Worm (Caenorhabditis elegans) whole organism, midembryonic: Measurements from ENCODE around the gene ncs-3.

Source experiments
- T22C8.4 ChIP-seq: fragments of 200-800 bp; sonication (Bioruptor generic); IDR thresholded peaks from 2 replicates; pipeline ENCODE4 v1.3.6; 2022; ENCODE audit warnings: missing genetic modification characterization, missing compliant biosample characterization
- cog-1 ChIP-seq: sonication (generic microtip); optimal IDR thresholded peaks from 2 replicates; lab custom pipeline; 2016; ENCODE audit warnings: missing genetic modification characterization, missing compliant biosample characterization
- flt-1 ChIP-seq: fragments of 200-800 bp; sonication (Bioruptor generic); IDR thresholded peaks from 2 replicates; pipeline ENCODE4 v1.3.6; 2022; ENCODE audit warnings: missing genetic modification characterization, missing compliant biosample characterization
- klf-2 ChIP-seq: fragments of 200-800 bp; sonication (Bioruptor generic); conservative IDR thresholded peaks from 2 replicates; pipeline ENCODE4 v1.3.6; 2022; ENCODE audit warnings: missing genetic modification reagents, missing genetic modification characterization, missing compliant biosample characterization
- ref-1 ChIP-seq: fragments of 200-800 bp; sonication (Bioruptor generic); conservative IDR thresholded peaks from 2 replicates; pipeline ENCODE4 v1.3.6; 2022; ENCODE audit warnings: missing genetic modification reagents, missing genetic modification characterization, missing compliant biosample characterization
- tab-1 ChIP-seq: fragments of 200-800 bp; sonication (Bioruptor generic); IDR thresholded peaks from 2 replicates; pipeline ENCODE4 v1.3.6; 2022; ENCODE audit warnings: missing genetic modification characterization, missing compliant biosample characterization
- ztf-23 ChIP-seq: fragments of 200-800 bp; sonication (Bioruptor generic); IDR thresholded peaks from 2 replicates; pipeline ENCODE4 v1.3.6; 2022; ENCODE audit warnings: missing genetic modification reagents, missing genetic modification characterization, missing compliant biosample characterization
- ztf-29 ChIP-seq: fragments of 200-800 bp; sonication (Bioruptor generic); IDR thresholded peaks from 2 replicates; pipeline ENCODE4 v1.3.6; 2022; ENCODE audit warnings: missing genetic modification reagents, missing genetic modification characterization, missing compliant biosample characterization

ce11 chrX:1089133-1089532, 35.3 kb downstream of the ncs-3 start:
- TF ChIP-seq flt-1 (0 out of 2 replicates have a peak, but pooled peaks have one; percentile 8), tab-1 (GFP tag; lab: Robert Waterston, UW) (0 out of 2 replicates have a peak, but pooled peaks have one; percentile 57), cog-1 (tag; lab: Kevin White, UChicago) (no peak), klf-2 (GFP tag; lab: Robert Waterston, UW) (no peak), T22C8.4 (GFP tag; lab: Robert Waterston, UW) (no peak), ztf-29 (GFP tag; lab: Robert Waterston, UW) (no peak), ztf-23 (GFP tag; lab: Robert Waterston, UW) (no peak), ref-1 (GFP tag; lab: Robert Waterston, UW) (no peak)
